Fruit fly (Drosophila melanogaster) whole organism, wandering third instar larva: ENCODE measurements around the gene Sema1a.
A peak's percentile ranks its signal among the peaks of the same experiment; 100 is the strongest.

ENCODE experiments used
- CG9705 ChIP-seq: fragments of 200-800 bp; sonication (Bioruptor generic); optimal IDR thresholded peaks from 2 replicates; lab custom pipeline; 2018; ENCODE audit warnings: missing biosample characterization, mild to moderate bottlenecking, missing genetic modification characterization
- Hr78 ChIP-seq: fragments of >200 bp; optimal IDR thresholded peaks from 2 replicates; lab custom pipeline; 2017; ENCODE audit warnings: missing biosample characterization, missing genetic modification characterization

DNA sequence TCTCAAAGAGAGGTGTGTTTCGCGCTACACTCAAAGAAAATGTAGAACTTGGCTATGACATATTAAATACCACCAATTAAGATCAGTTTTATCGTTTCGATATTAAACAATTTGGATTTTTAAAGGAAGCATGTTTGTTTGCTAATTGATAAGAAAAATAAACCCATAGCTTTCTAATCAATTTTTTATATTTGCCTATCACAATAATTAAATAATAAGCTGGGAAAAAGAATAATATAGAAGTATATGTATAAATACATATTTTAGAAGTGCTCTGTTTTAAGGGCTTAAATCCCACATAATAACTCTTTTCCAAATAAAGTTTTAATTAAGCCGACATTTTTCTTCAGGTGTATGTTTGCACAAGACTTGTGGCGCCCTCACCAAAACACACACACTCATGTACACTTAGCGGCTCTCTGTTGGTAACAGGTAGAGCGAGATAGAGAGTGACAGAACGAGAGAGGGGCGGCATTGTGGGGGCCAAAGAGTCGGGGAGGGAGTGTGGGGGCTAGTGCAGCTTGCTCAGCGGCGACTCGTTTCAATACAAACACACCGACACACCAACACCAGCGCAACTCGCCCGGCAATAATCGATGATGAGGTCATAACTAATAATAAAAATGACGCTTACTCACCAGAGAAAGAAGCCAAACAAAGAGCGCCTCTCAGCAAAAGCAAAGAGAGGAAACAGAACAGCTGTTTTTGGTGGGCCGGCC, 175.8 kb downstream of the Sema1a start:
- TF ChIP-seq Hr78 (GFP tag; lab: Kevin White, UChicago) (no peak), CG9705 (GFP tag; lab: Kevin White, UChicago) (peak; percentile 59)
